Worm (Caenorhabditis elegans): ENCODE results near the gene T16G1.13.
A peak's percentile ranks its signal among the peaks of the same experiment; 100 is the strongest.

The T16G1.13 gene

ce11 chrV:12949607-12950006 lies at the start of gene T16G1.13:
Gene T16G1.13, plus strand, starts transcription at chrV:12949907.
- no peak for TF ChIP-seq ceh-83 (GFP tag; optimal IDR thresholded peaks at IDR 0.05)
- TF ChIP-seq ceh-43 (GFP tag; optimal IDR thresholded peaks at IDR 0.05) = no peak
- TF ChIP-seq ceh-39 (tag; optimal IDR thresholded peaks at IDR 0.05) = no peak
- TF ChIP-seq pha-4 (tag; optimal IDR thresholded peaks at IDR 0.05) = no peak
- TF ChIP-seq nhr-237 (tag; optimal IDR thresholded peaks at IDR 0.05) = no peak
- TF ChIP-seq elt-1 (tag; optimal IDR thresholded peaks at IDR 0.05; ENCODE audit: borderline replicate concordance, insufficient read depth) = no peak
- TF ChIP-seq drap-1 (GFP tag; optimal IDR thresholded peaks at IDR 0.05) = no peak
- no peak for TF ChIP-seq blmp-1 (tag; optimal IDR thresholded peaks at IDR 0.05)

- no peak for TF ChIP-seq drap-1 (GFP tag; optimal IDR thresholded peaks at IDR 0.05)
- peak; percentile 89 for TF ChIP-seq ces-1 (GFP tag; optimal IDR thresholded peaks at IDR 0.05)
Observed at ce11 chrV:12901301-12901700, 48.4 kb upstream of the T16G1.13 start.

- TF ChIP-seq unc-120 (tag; optimal IDR thresholded peaks at IDR 0.05; ENCODE audit: poor library complexity, severe bottlenecking) (no peak), cnd-1 (tag; optimal IDR thresholded peaks at IDR 0.05) (no peak), ceh-83 (GFP tag; optimal IDR thresholded peaks at IDR 0.05) (no peak), ceh-39 (tag; optimal IDR thresholded peaks at IDR 0.05) (no peak), bed-3 (GFP tag; optimal IDR thresholded peaks at IDR 0.05) (no peak), sem-2 (GFP tag; optimal IDR thresholded peaks at IDR 0.05) (no peak), unc-39 (tag; optimal IDR thresholded peaks at IDR 0.05) (no peak), mls-2 (tag; optimal IDR thresholded peaks at IDR 0.05) (no peak), mep-1 (tag; optimal IDR thresholded peaks at IDR 0.05) (no peak), nhr-28 (tag; optimal IDR thresholded peaks at IDR 0.05) (no peak), elt-1 (tag; optimal IDR thresholded peaks at IDR 0.05; ENCODE audit: borderline replicate concordance, insufficient read depth) (no peak), blmp-1 (tag; optimal IDR thresholded peaks at IDR 0.05) (no peak), ceh-43 (GFP tag; optimal IDR thresholded peaks at IDR 0.05) (no peak), lin-32 (GFP tag; optimal IDR thresholded peaks at IDR 0.05) (no peak), nhr-237 (tag; optimal IDR thresholded peaks at IDR 0.05) (no peak)
Observed at ce11 chrV:12904054-12904453, 45.7 kb upstream of the T16G1.13 start, which contains the start of gene ttr-27. Gene ttr-27, minus strand, starts transcription at chrV:12904098.

ce11 chrV:12905074-12905473 lies 44.6 kb upstream of the T16G1.13 start, which contains the start of gene ttr-28:
Gene ttr-28, minus strand, starts transcription at chrV:12905174.
- TF ChIP-seq ztf-11 (tag; optimal IDR thresholded peaks at IDR 0.05) (no peak), nhr-2 (tag; optimal IDR thresholded peaks at IDR 0.05) (no peak), lin-13 (tag; optimal IDR thresholded peaks at IDR 0.05) (no peak), mep-1 (tag; optimal IDR thresholded peaks at IDR 0.05) (no peak), flh-1 (GFP tag; optimal IDR thresholded peaks at IDR 0.05) (no peak), lsy-2 (tag; optimal IDR thresholded peaks at IDR 0.05) (no peak), lin-32 (GFP tag; optimal IDR thresholded peaks at IDR 0.05) (no peak), blmp-1 (tag; optimal IDR thresholded peaks at IDR 0.05) (no peak), elt-1 (tag; optimal IDR thresholded peaks at IDR 0.05; ENCODE audit: borderline replicate concordance, insufficient read depth) (no peak), mls-2 (tag; optimal IDR thresholded peaks at IDR 0.05) (no peak), unc-62 (GFP tag; optimal IDR thresholded peaks at IDR 0.05) (no peak), mab-5 (tag; optimal IDR thresholded peaks at IDR 0.05) (no peak), nhr-12 (tag; optimal IDR thresholded peaks at IDR 0.05) (no peak), sem-2 (GFP tag; optimal IDR thresholded peaks at IDR 0.05) (no peak), ces-1 (GFP tag; optimal IDR thresholded peaks at IDR 0.05) (no peak), bed-3 (GFP tag; optimal IDR thresholded peaks at IDR 0.05) (no peak), M03D4.4 (tag; optimal IDR thresholded peaks at IDR 0.05) (no peak), cnd-1 (tag; optimal IDR thresholded peaks at IDR 0.05) (no peak), nhr-28 (tag; optimal IDR thresholded peaks at IDR 0.05) (no peak)

ce11 chrV:12906732-12907131 lies 43.0 kb upstream of the T16G1.13 start, which contains the start of gene ttr-29:
Gene ttr-29, minus strand, starts transcription at chrV:12906832.
- TF ChIP-seq sem-2 (GFP tag; optimal IDR thresholded peaks at IDR 0.05) (no peak), bed-3 (GFP tag; optimal IDR thresholded peaks at IDR 0.05) (no peak), flh-1 (GFP tag; optimal IDR thresholded peaks at IDR 0.05) (no peak), mls-2 (tag; optimal IDR thresholded peaks at IDR 0.05) (no peak), elt-3 (tag; optimal IDR thresholded peaks at IDR 0.05) (no peak), lsy-2 (tag; optimal IDR thresholded peaks at IDR 0.05) (no peak), unc-120 (tag; optimal IDR thresholded peaks at IDR 0.05; ENCODE audit: poor library complexity, severe bottlenecking) (no peak), snpc-4 (tag; optimal IDR thresholded peaks at IDR 0.05) (no peak), nhr-2 (tag; optimal IDR thresholded peaks at IDR 0.05) (no peak), blmp-1 (tag; optimal IDR thresholded peaks at IDR 0.05) (no peak)

ce11 chrV:12907436-12907835 lies 42.3 kb upstream of the T16G1.13 start:
- no peak for TF ChIP-seq pha-4 (tag; optimal IDR thresholded peaks at IDR 0.05)
- no peak for TF ChIP-seq snpc-4 (tag; optimal IDR thresholded peaks at IDR 0.05)
- TF ChIP-seq unc-39 (tag; optimal IDR thresholded peaks at IDR 0.05) = no peak
- no peak for TF ChIP-seq nhr-12 (tag; optimal IDR thresholded peaks at IDR 0.05)
- TF ChIP-seq blmp-1 (tag; optimal IDR thresholded peaks at IDR 0.05) = no peak
- no peak for TF ChIP-seq mep-1 (tag; optimal IDR thresholded peaks at IDR 0.05)
- TF ChIP-seq hlh-1 (tag; optimal IDR thresholded peaks at IDR 0.05) = peak; percentile 43
- TF ChIP-seq unc-62 (GFP tag; optimal IDR thresholded peaks at IDR 0.05) = peak; percentile 79
- no peak for TF ChIP-seq elt-3 (tag; optimal IDR thresholded peaks at IDR 0.05)
- no peak for TF ChIP-seq nhr-2 (tag; optimal IDR thresholded peaks at IDR 0.05)
